Worm (Caenorhabditis elegans): ENCODE data around the gene C17H11.6.
A peak's percentile ranks its signal among the peaks of the same experiment; 100 is the strongest.

The C17H11.6 gene

ce11 chrX:8203684-8204083 is at the start of gene C17H11.6:
C17H11.6 (minus strand) TSS chrX:8203784.
- TF ChIP-seq B0310.2 (tag; optimal IDR thresholded peaks at IDR 0.05), result no peak
- TF ChIP-seq tra-4 (tag; optimal IDR thresholded peaks at IDR 0.05), result no peak
- TF ChIP-seq hmbx-1 (tag; optimal IDR thresholded peaks at IDR 0.05), result no peak
- no peak for TF ChIP-seq aly-1 (tag; optimal IDR thresholded peaks at IDR 0.05)
- TF ChIP-seq ceh-36 (tag; optimal IDR thresholded peaks at IDR 0.05), result no peak
- TF ChIP-seq tbx-37 (GFP tag; conservative IDR thresholded peaks at IDR 0.05), result no peak
- no peak for TF ChIP-seq ceh-13 (GFP tag; optimal IDR thresholded peaks at IDR 0.05)
- TF ChIP-seq flt-1 (GFP tag; IDR thresholded peaks at IDR 0.05), result no peak
- no peak for TF ChIP-seq ets-7 (tag; optimal IDR thresholded peaks at IDR 0.05)

ce11 chrX:8252293-8252692 is 48.7 kb upstream of the C17H11.6 start, which contains the start of gene M60.6:
M60.6 (minus strand) TSS chrX:8252458.
- TF ChIP-seq F13C5.2 (tag; optimal IDR thresholded peaks at IDR 0.05) (peak; percentile 35), tbx-11 (GFP tag; IDR thresholded peaks at IDR 0.05) (no peak)

ce11 chrX:8247088-8247487 is 43.5 kb upstream of the C17H11.6 start:
- no peak for TF ChIP-seq pes-1 (GFP tag; IDR thresholded peaks at IDR 0.05)
- TF ChIP-seq sea-1 (GFP tag; conservative IDR thresholded peaks at IDR 0.05), result no peak
- TF ChIP-seq hmbx-1 (tag; optimal IDR thresholded peaks at IDR 0.05), result no peak
- TF ChIP-seq aly-1 (tag; optimal IDR thresholded peaks at IDR 0.05), result no peak
- TF ChIP-seq F13C5.2 (tag; optimal IDR thresholded peaks at IDR 0.05), result no peak
- no peak for TF ChIP-seq flt-1 (GFP tag; IDR thresholded peaks at IDR 0.05)
- TF ChIP-seq tbx-37 (GFP tag; conservative IDR thresholded peaks at IDR 0.05), result no peak
- no peak for TF ChIP-seq hmg-4 (GFP tag; optimal IDR thresholded peaks at IDR 0.05)
- no peak for TF ChIP-seq ceh-13 (GFP tag; optimal IDR thresholded peaks at IDR 0.05)
- TF ChIP-seq tbx-11 (GFP tag; IDR thresholded peaks at IDR 0.05), result no peak

DNA sequence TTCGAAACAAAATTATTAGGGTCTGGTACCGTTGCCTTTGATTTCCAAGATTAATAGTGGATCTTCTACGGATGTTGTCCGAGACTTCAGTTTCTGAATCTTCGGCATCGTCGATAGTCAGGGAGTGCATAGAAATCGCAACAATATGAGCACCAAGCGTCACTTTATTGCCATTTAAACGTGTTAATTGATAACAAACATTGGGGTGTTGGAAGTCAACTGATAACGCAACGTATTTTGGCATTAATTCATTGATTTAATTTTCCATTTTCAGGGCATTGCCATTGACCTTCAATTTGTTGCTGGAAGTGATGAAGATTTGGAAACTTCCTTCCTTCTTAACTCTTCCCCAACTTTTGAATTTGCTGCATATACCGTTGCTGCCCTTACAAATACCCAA is 42.5 kb upstream of the C17H11.6 start, which contains the start of gene kqt-2:
kqt-2 (minus strand) TSS at position 244 of the 400 bp plus-strand sequence.
- TF ChIP-seq hnd-1 (tag; optimal IDR thresholded peaks at IDR 0.05), result no peak
- TF ChIP-seq tra-4 (tag; optimal IDR thresholded peaks at IDR 0.05), result no peak
- no peak for TF ChIP-seq B0310.2 (tag; optimal IDR thresholded peaks at IDR 0.05)

DNA sequence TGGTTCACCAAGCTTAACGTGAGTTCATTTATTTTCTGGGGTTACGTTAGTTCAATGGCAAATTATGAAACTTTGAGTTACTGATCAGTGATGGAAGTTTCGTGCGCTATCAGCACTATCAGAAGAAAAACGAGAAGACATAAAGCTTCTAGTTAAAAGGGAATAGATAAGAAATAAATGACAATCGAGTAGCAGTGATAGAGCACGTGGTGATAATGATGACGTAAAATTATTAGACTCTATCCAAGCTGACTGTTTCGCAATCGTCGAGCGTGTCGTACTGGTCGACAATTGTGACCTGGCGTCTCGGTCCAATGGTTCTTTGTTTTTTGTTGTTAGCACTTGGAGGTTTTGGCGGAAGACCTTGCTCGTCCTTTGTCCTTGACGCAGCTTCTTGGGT is 39.5 kb upstream of the C17H11.6 start:
- TF ChIP-seq scrt-1 (GFP tag; IDR thresholded peaks at IDR 0.05), result no peak
- no peak for TF ChIP-seq B0310.2 (tag; optimal IDR thresholded peaks at IDR 0.05)
- no peak for TF ChIP-seq tra-4 (tag; optimal IDR thresholded peaks at IDR 0.05)
- no peak for TF ChIP-seq ama-1 (optimal IDR thresholded peaks at IDR 0.05)
- no peak for TF ChIP-seq sea-1 (GFP tag; conservative IDR thresholded peaks at IDR 0.05)
- TF ChIP-seq ceh-36 (tag; optimal IDR thresholded peaks at IDR 0.05), result no peak
- TF ChIP-seq hmg-4 (GFP tag; optimal IDR thresholded peaks at IDR 0.05), result no peak
- no peak for TF ChIP-seq aly-1 (tag; optimal IDR thresholded peaks at IDR 0.05)
- no peak for TF ChIP-seq F13C5.2 (tag; optimal IDR thresholded peaks at IDR 0.05)
- no peak for TF ChIP-seq hnd-1 (tag; optimal IDR thresholded peaks at IDR 0.05)
- no peak for TF ChIP-seq pes-1 (GFP tag; IDR thresholded peaks at IDR 0.05)

DNA sequence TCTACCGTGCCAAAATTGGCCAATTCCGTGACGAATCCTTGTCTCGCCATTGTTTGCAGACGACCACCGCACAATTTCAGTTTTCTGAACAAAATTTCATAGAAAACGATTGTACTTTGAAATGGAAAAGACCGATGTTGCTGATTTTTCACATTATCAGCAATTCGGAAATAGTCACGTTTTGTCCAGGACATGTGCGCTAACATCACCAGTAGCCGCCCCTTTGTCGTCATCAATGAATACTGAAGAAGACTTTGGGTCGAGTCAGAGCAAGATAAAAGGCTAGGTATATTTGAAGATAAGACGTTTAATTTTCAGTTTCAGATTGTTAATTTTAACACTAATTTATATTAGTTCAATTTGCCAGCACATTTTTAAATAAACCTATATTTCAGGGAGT is 38.3 kb upstream of the C17H11.6 start, which contains the start of gene endu-2:
endu-2 (plus strand) TSS at position 396 of the 400 bp plus-strand sequence.
- no peak for TF ChIP-seq tra-4 (tag; optimal IDR thresholded peaks at IDR 0.05)
- no peak for TF ChIP-seq ama-1 (optimal IDR thresholded peaks at IDR 0.05)
- no peak for TF ChIP-seq hnd-1 (tag; optimal IDR thresholded peaks at IDR 0.05)
- TF ChIP-seq ceh-13 (GFP tag; optimal IDR thresholded peaks at IDR 0.05), result no peak
- TF ChIP-seq sea-1 (GFP tag; conservative IDR thresholded peaks at IDR 0.05), result no peak
- no peak for TF ChIP-seq hmbx-1 (tag; optimal IDR thresholded peaks at IDR 0.05)
- TF ChIP-seq tbx-11 (GFP tag; IDR thresholded peaks at IDR 0.05), result no peak
- TF ChIP-seq hmg-4 (GFP tag; optimal IDR thresholded peaks at IDR 0.05), result no peak
- no peak for TF ChIP-seq ceh-36 (tag; optimal IDR thresholded peaks at IDR 0.05)
- no peak for TF ChIP-seq ets-7 (tag; optimal IDR thresholded peaks at IDR 0.05)
- no peak for TF ChIP-seq F13C5.2 (tag; optimal IDR thresholded peaks at IDR 0.05)
- TF ChIP-seq B0310.2 (tag; optimal IDR thresholded peaks at IDR 0.05), result no peak

DNA sequence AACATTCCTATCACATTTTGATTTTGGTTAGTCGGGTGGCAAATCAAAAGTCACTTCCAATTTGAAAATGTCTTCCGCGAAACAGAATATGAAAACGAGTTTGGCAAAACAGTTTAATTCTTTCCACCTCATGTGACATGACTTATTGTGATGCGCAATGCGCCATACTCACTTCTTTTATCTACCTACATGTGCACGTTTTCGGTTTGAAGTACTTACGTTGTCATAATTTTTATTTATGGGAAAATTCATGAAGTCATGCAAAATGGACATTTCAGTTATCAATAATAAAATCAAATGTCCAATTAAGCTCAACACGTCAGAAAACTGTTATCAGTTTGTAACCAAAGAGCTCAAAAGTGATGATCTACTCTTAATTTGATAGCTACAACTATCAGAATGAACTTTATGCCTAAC is 35.1 kb upstream of the C17H11.6 start:
- TF ChIP-seq scrt-1 (GFP tag; IDR thresholded peaks at IDR 0.05), result no peak
- TF ChIP-seq hnd-1 (tag; optimal IDR thresholded peaks at IDR 0.05), result no peak
- TF ChIP-seq ets-7 (tag; optimal IDR thresholded peaks at IDR 0.05), result no peak
- TF ChIP-seq ceh-13 (GFP tag; optimal IDR thresholded peaks at IDR 0.05), result no peak
- no peak for TF ChIP-seq flt-1 (GFP tag; IDR thresholded peaks at IDR 0.05)
- no peak for TF ChIP-seq pes-1 (GFP tag; IDR thresholded peaks at IDR 0.05)
- TF ChIP-seq tbx-37 (GFP tag; conservative IDR thresholded peaks at IDR 0.05), result no peak
- TF ChIP-seq ceh-36 (tag; optimal IDR thresholded peaks at IDR 0.05), result no peak
- no peak for TF ChIP-seq tra-4 (tag; optimal IDR thresholded peaks at IDR 0.05)
- TF ChIP-seq tbx-11 (GFP tag; IDR thresholded peaks at IDR 0.05), result no peak
- no peak for TF ChIP-seq F13C5.2 (tag; optimal IDR thresholded peaks at IDR 0.05)

DNA sequence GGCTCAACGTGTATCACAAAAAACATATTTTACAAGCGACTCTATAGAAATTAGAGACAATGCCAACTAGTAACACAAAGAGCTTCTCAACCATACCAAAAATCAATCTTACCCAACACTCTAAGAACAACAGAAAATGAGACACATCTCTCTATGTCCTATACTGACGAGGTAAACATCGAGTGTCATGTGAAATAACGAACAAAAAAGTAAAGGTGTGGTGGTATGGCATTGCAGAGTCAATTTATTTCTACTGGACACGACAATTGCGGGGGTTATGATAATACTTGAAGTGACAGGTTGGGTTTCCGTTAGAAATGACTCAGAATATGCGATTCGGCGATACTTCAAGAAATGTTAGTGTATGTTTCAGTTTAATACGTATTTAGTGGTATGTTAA is 32.9 kb upstream of the C17H11.6 start:
- TF ChIP-seq scrt-1 (GFP tag; IDR thresholded peaks at IDR 0.05), result no peak

DNA sequence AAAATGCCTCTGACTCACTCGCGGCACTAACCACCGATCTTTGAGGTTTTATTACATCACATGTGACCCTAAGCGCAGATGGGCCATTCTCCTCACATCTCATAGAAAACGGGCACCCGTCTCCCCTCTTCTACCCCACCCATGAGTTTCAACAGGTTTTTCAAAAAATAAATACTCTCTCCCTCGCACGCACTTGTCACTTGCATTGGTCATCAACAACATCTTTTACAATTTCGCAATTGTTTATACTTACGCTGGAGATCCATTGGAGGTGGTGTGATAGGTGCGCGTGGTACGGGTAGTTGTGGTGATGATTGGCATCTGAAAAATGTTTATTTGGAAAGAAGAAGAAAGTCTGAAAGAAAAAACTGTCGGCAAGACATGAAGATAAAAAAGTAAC is 32.4 kb upstream of the C17H11.6 start, which contains the start of gene M60.4:
M60.4 (minus strand) TSS at position 321 of the 400 bp plus-strand sequence.
- TF ChIP-seq hnd-1 (tag; optimal IDR thresholded peaks at IDR 0.05), result no peak
- TF ChIP-seq tbx-37 (GFP tag; conservative IDR thresholded peaks at IDR 0.05), result no peak
- TF ChIP-seq ceh-13 (GFP tag; optimal IDR thresholded peaks at IDR 0.05), result no peak
- TF ChIP-seq ceh-36 (tag; optimal IDR thresholded peaks at IDR 0.05), result no peak
- TF ChIP-seq B0310.2 (tag; optimal IDR thresholded peaks at IDR 0.05), result no peak
- no peak for TF ChIP-seq flt-1 (GFP tag; IDR thresholded peaks at IDR 0.05)
- TF ChIP-seq tbx-11 (GFP tag; IDR thresholded peaks at IDR 0.05), result no peak
